Worm (Caenorhabditis elegans) whole organism, L1 larva: Measurements from ENCODE around the gene Y102A11A.5.
"Not testable (repeated sequence)": the region's sequence is repeated elsewhere in the genome, so short reads cannot be mapped to it uniquely, and the experiment has no call there.

Experiments used
- nhr-11 ChIP-seq: fragments of 150-350 bp; optimal IDR thresholded peaks from 2 replicates; lab custom pipeline; 2014; ENCODE audit warnings: missing biosample characterization, missing genetic modification characterization
- nhr-237 ChIP-seq: fragments of 150-350 bp; optimal IDR thresholded peaks from 2 replicates; lab custom pipeline; 2014; ENCODE audit warnings: missing biosample characterization, missing genetic modification characterization
- snpc-4 ChIP-seq: fragments of 150-350 bp; optimal IDR thresholded peaks from 2 replicates; lab custom pipeline; 2014; ENCODE audit warnings: missing biosample characterization, missing genetic modification characterization
- unc-130 ChIP-seq: fragments of 150-350 bp; optimal IDR thresholded peaks from 2 replicates; lab custom pipeline; 2017; ENCODE audit warnings: missing biosample characterization, missing genetic modification characterization, inconsistent platforms

- not testable (repeated sequence) for TF ChIP-seq snpc-4 (tag; lab: Kevin White, UChicago); nhr-11; unc-130 (tag; lab: Kevin White, UChicago); nhr-237 (tag; lab: Kevin White, UChicago)
Observed at ce11 chrX:2057828-2058418, 26.5 kb upstream of the Y102A11A.5 start.
